Worm (Caenorhabditis elegans): ENCODE measurements around the gene F53C11.4.
A peak's percentile ranks its signal among the peaks of the same experiment; 100 is the strongest.

Gene F53C11.4

DNA sequence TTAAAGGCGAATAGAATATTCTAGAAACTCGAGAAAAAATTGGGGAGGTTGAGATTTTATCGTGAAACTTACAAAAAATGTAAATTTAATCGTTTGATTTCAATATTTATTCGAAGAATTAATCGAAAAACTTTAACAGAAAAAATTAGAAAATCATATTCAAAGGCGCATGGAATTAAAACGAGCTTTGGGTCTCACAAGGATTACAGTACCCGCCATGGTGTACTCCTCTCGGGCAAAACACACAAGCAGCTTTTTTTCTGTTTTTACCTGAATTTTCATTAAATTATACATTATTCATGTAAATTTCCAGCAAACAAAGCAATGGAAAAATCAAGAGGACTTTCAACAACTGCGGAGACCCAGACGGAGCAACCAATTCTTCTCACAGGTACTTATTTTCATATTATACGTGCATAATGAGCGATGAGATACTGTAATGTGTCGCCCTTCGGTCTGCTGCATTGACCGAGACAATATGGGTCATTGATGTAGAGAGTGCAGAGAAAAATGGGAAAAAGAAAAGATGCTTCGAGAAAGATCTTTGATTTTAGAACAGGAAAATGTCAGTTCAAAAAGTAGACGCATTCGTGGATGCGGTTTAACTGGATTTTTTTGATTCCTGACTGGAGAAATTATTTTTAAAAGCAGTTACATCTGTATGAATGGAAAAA lies at the start of gene F53C11.4, which contains the start of gene F53C11.5:
Gene F53C11.4 (minus strand): TSS at position 128 of the 674 bp plus-strand sequence.
Gene F53C11.5 (plus strand): TSS at position 325 of the 674 bp plus-strand sequence.
- TF ChIP-seq nhr-28 (tag; optimal IDR thresholded peaks at IDR 0.05), result no peak
- peak; percentile 8 for TF ChIP-seq unc-120 (tag; optimal IDR thresholded peaks at IDR 0.05; ENCODE audit: poor library complexity, severe bottlenecking)
- TF ChIP-seq nhr-76 (tag; optimal IDR thresholded peaks at IDR 0.05), result no peak
- TF ChIP-seq bed-3 (GFP tag; optimal IDR thresholded peaks at IDR 0.05), result no peak
- TF ChIP-seq nhr-2 (tag; optimal IDR thresholded peaks at IDR 0.05), result peak; percentile 98
- TF ChIP-seq unc-62 (GFP tag; optimal IDR thresholded peaks at IDR 0.05), result peak; percentile 43
- no peak for TF ChIP-seq blmp-1 (tag; optimal IDR thresholded peaks at IDR 0.05)
- peak; percentile 30 for TF ChIP-seq nhr-237 (tag; optimal IDR thresholded peaks at IDR 0.05)
- TF ChIP-seq mls-2 (tag; optimal IDR thresholded peaks at IDR 0.05), result no peak
- no peak for TF ChIP-seq hlh-1 (tag; optimal IDR thresholded peaks at IDR 0.05)
- no peak for TF ChIP-seq tbx-8 (GFP tag; optimal IDR thresholded peaks at IDR 0.05)
- TF ChIP-seq mep-1 (tag; optimal IDR thresholded peaks at IDR 0.05), result peak; percentile 7
- no peak for TF ChIP-seq nhr-12 (tag; optimal IDR thresholded peaks at IDR 0.05)
- no peak for TF ChIP-seq lin-32 (GFP tag; optimal IDR thresholded peaks at IDR 0.05)
- TF ChIP-seq flh-1 (GFP tag; optimal IDR thresholded peaks at IDR 0.05), result no peak
- peak; percentile 42 for TF ChIP-seq lsy-2 (tag; optimal IDR thresholded peaks at IDR 0.05)

DNA sequence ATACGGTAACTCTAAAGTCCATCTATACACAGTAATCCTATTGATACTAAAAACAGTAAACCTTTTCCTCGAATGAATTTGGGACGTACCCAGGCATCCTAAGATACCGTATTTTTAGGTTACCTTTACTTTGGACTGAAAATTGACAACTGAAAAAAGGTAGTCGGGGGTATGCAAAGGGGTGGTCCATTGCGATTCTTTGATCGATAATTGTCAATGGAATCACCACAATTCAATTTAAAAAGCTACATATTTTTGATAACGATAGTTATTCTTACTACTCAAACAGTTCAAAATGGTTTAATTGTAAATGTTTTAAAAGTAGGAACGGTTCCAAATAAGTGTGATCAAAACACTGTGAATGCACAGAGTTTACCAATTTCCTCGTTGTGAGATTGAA lies 46.8 kb upstream of the F53C11.4 start, which contains the start of gene srx-129:
Gene srx-129 (plus strand): TSS at position 301 of the 400 bp plus-strand sequence.
- TF ChIP-seq bed-3 (GFP tag; optimal IDR thresholded peaks at IDR 0.05), result no peak
- no peak for TF ChIP-seq hlh-1 (tag; optimal IDR thresholded peaks at IDR 0.05)
- TF ChIP-seq ceh-39 (tag; optimal IDR thresholded peaks at IDR 0.05), result no peak
- TF ChIP-seq ceh-83 (GFP tag; optimal IDR thresholded peaks at IDR 0.05), result no peak
- no peak for TF ChIP-seq snpc-4 (tag; optimal IDR thresholded peaks at IDR 0.05)
- TF ChIP-seq unc-120 (tag; optimal IDR thresholded peaks at IDR 0.05; ENCODE audit: poor library complexity, severe bottlenecking), result no peak
- no peak for TF ChIP-seq pha-4 (tag; optimal IDR thresholded peaks at IDR 0.05)

ce11 chrV:13830813-13831212 lies 43.7 kb upstream of the F53C11.4 start, which contains the start of gene str-165:
Gene str-165 (plus strand): TSS chrV:13831113.
- TF ChIP-seq tbx-8 (GFP tag; optimal IDR thresholded peaks at IDR 0.05), result no peak
- no peak for TF ChIP-seq pha-4 (tag; optimal IDR thresholded peaks at IDR 0.05)
- TF ChIP-seq elt-3 (tag; optimal IDR thresholded peaks at IDR 0.05), result no peak
- no peak for TF ChIP-seq lsy-2 (tag; optimal IDR thresholded peaks at IDR 0.05)
- TF ChIP-seq ceh-83 (GFP tag; optimal IDR thresholded peaks at IDR 0.05), result no peak
- TF ChIP-seq ceh-43 (GFP tag; optimal IDR thresholded peaks at IDR 0.05), result no peak
- TF ChIP-seq drap-1 (GFP tag; optimal IDR thresholded peaks at IDR 0.05), result no peak
- TF ChIP-seq zip-8 (tag; optimal IDR thresholded peaks at IDR 0.05), result no peak
- no peak for TF ChIP-seq nhr-12 (tag; optimal IDR thresholded peaks at IDR 0.05)
- no peak for TF ChIP-seq nhr-237 (tag; optimal IDR thresholded peaks at IDR 0.05)
- TF ChIP-seq snpc-4 (tag; optimal IDR thresholded peaks at IDR 0.05), result no peak
- no peak for TF ChIP-seq lin-32 (GFP tag; optimal IDR thresholded peaks at IDR 0.05)
- TF ChIP-seq ces-1 (GFP tag; optimal IDR thresholded peaks at IDR 0.05), result no peak
- TF ChIP-seq nhr-76 (tag; optimal IDR thresholded peaks at IDR 0.05), result no peak
- no peak for TF ChIP-seq sptf-1 (tag; optimal IDR thresholded peaks at IDR 0.05)
- TF ChIP-seq mep-1 (tag; optimal IDR thresholded peaks at IDR 0.05), result no peak
- no peak for TF ChIP-seq blmp-1 (tag; optimal IDR thresholded peaks at IDR 0.05)
- TF ChIP-seq nhr-28 (tag; optimal IDR thresholded peaks at IDR 0.05), result no peak

ce11 chrV:13827920-13828319 lies 40.8 kb upstream of the F53C11.4 start, which contains the start of gene nrf-5:
Gene nrf-5 (plus strand): TSS chrV:13828267.
- TF ChIP-seq nhr-2 (tag; optimal IDR thresholded peaks at IDR 0.05) (no peak), hlh-1 (tag; optimal IDR thresholded peaks at IDR 0.05) (peak; percentile 64)

ce11 chrV:13822752-13823151 lies 35.6 kb upstream of the F53C11.4 start, which contains the start of gene hpo-31:
Gene hpo-31 (plus strand): TSS chrV:13823052.
- TF ChIP-seq unc-120 (tag; optimal IDR thresholded peaks at IDR 0.05; ENCODE audit: poor library complexity, severe bottlenecking), result no peak
- no peak for TF ChIP-seq hlh-1 (tag; optimal IDR thresholded peaks at IDR 0.05)
- TF ChIP-seq nhr-237 (tag; optimal IDR thresholded peaks at IDR 0.05), result no peak
- TF ChIP-seq snpc-4 (tag; optimal IDR thresholded peaks at IDR 0.05), result no peak
- no peak for TF ChIP-seq nhr-76 (tag; optimal IDR thresholded peaks at IDR 0.05)

DNA sequence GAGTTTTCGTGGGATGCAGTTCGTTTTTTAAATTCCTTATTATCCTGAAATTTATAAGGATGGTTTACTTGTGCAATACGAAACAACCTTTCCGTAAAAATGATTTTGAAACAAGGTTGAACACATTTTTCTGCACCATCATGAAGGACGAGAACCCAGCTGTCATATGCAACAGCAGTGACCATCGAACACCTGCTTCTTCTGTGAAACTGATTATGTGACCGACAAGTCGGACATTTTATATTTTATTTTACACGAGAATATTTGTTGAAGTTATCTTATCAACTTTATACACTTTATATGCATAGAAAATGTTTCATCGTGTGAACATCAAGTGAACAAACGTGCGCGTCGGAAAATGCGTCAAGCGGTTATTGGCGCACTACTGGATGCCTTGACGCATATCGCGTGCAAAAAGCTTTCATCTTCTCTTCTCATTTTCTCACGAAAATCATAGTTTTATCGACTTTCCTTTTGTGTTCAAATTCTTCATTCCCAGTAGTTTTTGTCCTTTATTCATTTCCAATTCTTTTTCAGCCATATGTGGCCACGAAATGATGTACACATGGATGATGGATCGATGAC lies 31.8 kb upstream of the F53C11.4 start, which contains the start of gene sel-10:
Gene sel-10 (plus strand): TSS at position 538 of the 585 bp plus-strand sequence.
- peak; percentile 51 for TF ChIP-seq hlh-1 (tag; optimal IDR thresholded peaks at IDR 0.05)
- TF ChIP-seq sptf-1 (tag; optimal IDR thresholded peaks at IDR 0.05), result no peak
- peak; percentile 63 for TF ChIP-seq mep-1 (tag; optimal IDR thresholded peaks at IDR 0.05)
- peak; percentile 60 for TF ChIP-seq pha-4 (tag; optimal IDR thresholded peaks at IDR 0.05)
- no peak for TF ChIP-seq nhr-76 (tag; optimal IDR thresholded peaks at IDR 0.05)
- peak; percentile 67 for TF ChIP-seq lsy-2 (tag; optimal IDR thresholded peaks at IDR 0.05)
- TF ChIP-seq lin-32 (GFP tag; optimal IDR thresholded peaks at IDR 0.05), result peak; percentile 55
- peak; percentile 23 for TF ChIP-seq drap-1 (GFP tag; optimal IDR thresholded peaks at IDR 0.05)
- TF ChIP-seq bed-3 (GFP tag; optimal IDR thresholded peaks at IDR 0.05), result no peak
- peak; percentile 61 for TF ChIP-seq lin-13 (tag; optimal IDR thresholded peaks at IDR 0.05)

Data from whole organism, mixed stage, embryonic.